Fruit fly (Drosophila melanogaster) whole organism, embryonic: ENCODE measurements around the gene FucTA.

Source experiments
- Abd-B ChIP-seq: fragments of 200-800 bp; sonication (Bioruptor generic); optimal IDR thresholded peaks from 2 replicates; lab custom pipeline; 2018; ENCODE audit warnings: missing biosample characterization, mild to moderate bottlenecking, missing genetic modification characterization, moderate library complexity
- Atf3 ChIP-seq: fragments of 200-800 bp; sonication (Bioruptor generic); optimal IDR thresholded peaks from 3 replicates; lab custom pipeline; 2016; ENCODE audit warnings: missing biosample characterization, missing genetic modification characterization
- BtbVII ChIP-seq: fragments of 200-800 bp; sonication (Bioruptor generic); optimal IDR thresholded peaks from 3 replicates; lab custom pipeline; 2017; ENCODE audit warnings: missing biosample characterization, mild to moderate bottlenecking, missing genetic modification characterization
- CG12155 ChIP-seq: fragments of 200-800 bp; sonication (Bioruptor generic); optimal IDR thresholded peaks from 3 replicates; lab custom pipeline; 2016; ENCODE audit warnings: missing biosample characterization, missing genetic modification characterization
- CG13894 ChIP-seq: fragments of 200-800 bp; sonication (Bioruptor generic); optimal IDR thresholded peaks from 3 replicates; lab custom pipeline; 2018; ENCODE audit warnings: missing biosample characterization, mild to moderate bottlenecking, missing genetic modification characterization, moderate library complexity
- CG15696 ChIP-seq: fragments of 200-800 bp; sonication (Bioruptor generic); optimal IDR thresholded peaks from 2 replicates; lab custom pipeline; 2019; ENCODE audit warnings: missing biosample characterization, mild to moderate bottlenecking, missing genetic modification characterization, moderate library complexity
- CG1603 ChIP-seq: fragments of 200-800 bp; sonication (Bioruptor generic); optimal IDR thresholded peaks from 2 replicates; lab custom pipeline; 2019; ENCODE audit warnings: missing biosample characterization, mild to moderate bottlenecking, missing genetic modification characterization, moderate library complexity
- CG16813 ChIP-seq: fragments of 200-800 bp; sonication (Bioruptor generic); IDR thresholded peaks from 3 replicates; pipeline ENCODE4 v1.3.6; 2022; ENCODE audit warnings: missing biosample characterization, missing genetic modification characterization; ENCODE audit not compliant: partially characterized antibody
- CG17385 ChIP-seq: fragments of 200-800 bp; sonication (Bioruptor generic); optimal IDR thresholded peaks from 3 replicates; lab custom pipeline; 2018; ENCODE audit warnings: missing biosample characterization, mild to moderate bottlenecking, missing genetic modification characterization
- CG18011 ChIP-seq: fragments of 200-800 bp; sonication (Bioruptor generic); optimal IDR thresholded peaks from 2 replicates; lab custom pipeline; 2017; ENCODE audit warnings: missing biosample characterization, missing genetic modification characterization, mild to moderate bottlenecking, moderate library complexity, missing genotype
- CG2199 ChIP-seq: fragments of 200-800 bp; sonication (Bioruptor generic); IDR thresholded peaks from 3 replicates; pipeline ENCODE4 v1.3.6; 2022; ENCODE audit warnings: missing biosample characterization, missing genetic modification characterization
- CG2712 ChIP-seq: fragments of 200-800 bp; optimal IDR thresholded peaks from 3 replicates; lab custom pipeline; 2019; ENCODE audit warnings: missing biosample characterization, mild to moderate bottlenecking, missing genetic modification characterization, moderate library complexity
- CG30431 ChIP-seq: fragments of 200-800 bp; sonication (Bioruptor generic); optimal IDR thresholded peaks from 2 replicates; lab custom pipeline; 2017; ENCODE audit warnings: missing biosample characterization, missing genetic modification characterization
- CG33213 ChIP-seq: fragments of 200-800 bp; sonication (Bioruptor generic); optimal IDR thresholded peaks from 3 replicates; lab custom pipeline; 2016; ENCODE audit warnings: missing biosample characterization, missing genetic modification characterization
- CG4360 ChIP-seq: fragments of 200-800 bp; sonication (Bioruptor generic); IDR thresholded peaks from 2 replicates; pipeline ENCODE4 v1.3.6; 2022; ENCODE audit warnings: missing biosample characterization, missing genetic modification characterization
- CG4707 ChIP-seq: fragments of 200-800 bp; sonication (Bioruptor generic); optimal IDR thresholded peaks from 2 replicates; lab custom pipeline; 2018; ENCODE audit warnings: missing biosample characterization, mild to moderate bottlenecking, missing genetic modification characterization, moderate library complexity
- CG6175 ChIP-seq: fragments of 200-800 bp; sonication (Bioruptor generic); IDR thresholded peaks from 3 replicates; pipeline ENCODE4 v1.3.6; 2022; ENCODE audit warnings: missing biosample characterization, missing genetic modification characterization
- CG6689 ChIP-seq: fragments of 200-800 bp; sonication (Bioruptor generic); IDR thresholded peaks from 2 replicates; pipeline ENCODE4 v1.3.6; 2022; ENCODE audit warnings: missing biosample characterization, missing genetic modification characterization
- CG7372 ChIP-seq: fragments of 200-800 bp; sonication (Bioruptor generic); IDR thresholded peaks from 2 replicates; pipeline ENCODE4 v1.3.6; 2022; ENCODE audit warnings: missing biosample characterization, missing genetic modification characterization
- CG8290 ChIP-seq, 3 experiments: fragments of 200-800 bp; sonication (Bioruptor generic); optimal IDR thresholded peaks; 2 replicates each; lab custom pipeline; 2016 to 2019; ENCODE audit warnings: missing biosample characterization in 3 of 3, missing genetic modification characterization in 3 of 3, mild to moderate bottlenecking in 2 of 3, moderate library complexity in 1 of 3
- Chrac-16 ChIP-seq: fragments of 200-800 bp; sonication (Bioruptor generic); optimal IDR thresholded peaks from 3 replicates; lab custom pipeline; 2016; ENCODE audit warnings: missing biosample characterization, missing genetic modification characterization
- D19A ChIP-seq: fragments of 200-800 bp; optimal IDR thresholded peaks from 3 replicates; lab custom pipeline; 2019; ENCODE audit warnings: missing biosample characterization, mild to moderate bottlenecking, missing genetic modification characterization, moderate library complexity
- D19B ChIP-seq: fragments of 200-800 bp; sonication (Bioruptor generic); optimal IDR thresholded peaks from 2 replicates; lab custom pipeline; 2017; ENCODE audit warnings: missing biosample characterization, mild to moderate bottlenecking, missing genetic modification characterization
- Doc3 ChIP-seq: fragments of 200-800 bp; sonication (Bioruptor generic); IDR thresholded peaks from 3 replicates; pipeline ENCODE4 v1.3.6; 2022; ENCODE audit warnings: missing biosample characterization, missing genetic modification characterization; ENCODE audit not compliant: partially characterized antibody
- Ets65A ChIP-seq: fragments of 200-800 bp; sonication (Bioruptor generic); peaks from one replicate; lab custom pipeline; 2016; ENCODE audit warnings: missing biosample characterization, missing genetic modification characterization
- GATAe ChIP-seq: fragments of 200-800 bp; sonication (Bioruptor generic); conservative IDR thresholded peaks from 2 replicates; pipeline ENCODE4 v1.3.6; 2022; ENCODE audit warnings: missing biosample characterization, missing genetic modification characterization
- HLHmδ ChIP-seq: fragments of 200-800 bp; sonication (Bioruptor generic); optimal IDR thresholded peaks from 2 replicates; lab custom pipeline; 2018; ENCODE audit warnings: missing biosample characterization, mild to moderate bottlenecking, missing genetic modification characterization, moderate library complexity
- Hey ChIP-seq: fragments of 200-800 bp; sonication (Bioruptor generic); optimal IDR thresholded peaks from 3 replicates; lab custom pipeline; 2018; ENCODE audit warnings: missing biosample characterization, mild to moderate bottlenecking, missing genetic modification characterization
- NC2β ChIP-seq: fragments of 200-800 bp; sonication (Bioruptor generic); optimal IDR thresholded peaks from 2 replicates; lab custom pipeline; 2016; ENCODE audit warnings: missing biosample characterization, missing genetic modification characterization
- Rfx ChIP-seq: fragments of 200-800 bp; sonication (Bioruptor generic); IDR thresholded peaks from 2 replicates; pipeline ENCODE4 v1.3.6; 2022; ENCODE audit warnings: missing biosample characterization, missing genetic modification characterization
- Rx ChIP-seq: fragments of 200-800 bp; sonication (Bioruptor generic); IDR thresholded peaks from 2 replicates; pipeline ENCODE4 v1.3.6; 2022; ENCODE audit warnings: missing biosample characterization, missing genetic modification characterization
- Scr ChIP-seq: fragments of 200-800 bp; sonication (Bioruptor generic); IDR thresholded peaks from 2 replicates; pipeline ENCODE4 v1.3.6; 2022; ENCODE audit warnings: missing biosample characterization, missing genetic modification characterization; ENCODE audit not compliant: partially characterized antibody
- Sox102F ChIP-seq: fragments of 200-800 bp; sonication (Bioruptor generic); optimal IDR thresholded peaks from 2 replicates; lab custom pipeline; 2018; ENCODE audit warnings: missing biosample characterization, mild to moderate bottlenecking, missing genetic modification characterization, moderate library complexity
- TFAM ChIP-seq: fragments of 200-800 bp; sonication (Bioruptor generic); optimal IDR thresholded peaks from 2 replicates; lab custom pipeline; 2017; ENCODE audit warnings: missing biosample characterization, missing genetic modification characterization, inconsistent platforms
- ara ChIP-seq: fragments of 200-800 bp; sonication (Bioruptor generic); IDR thresholded peaks from 2 replicates; pipeline ENCODE4 v1.3.6; 2022; ENCODE audit warnings: missing biosample characterization, missing genetic modification characterization
- chif ChIP-seq, 2 experiments: fragments of 200-800 bp; sonication (Bioruptor generic); optimal IDR thresholded peaks; 3 replicates each; lab custom pipeline; 2016; ENCODE audit warnings: missing biosample characterization in 2 of 2, missing genetic modification characterization in 2 of 2
- cwo ChIP-seq: fragments of 200-800 bp; sonication (Bioruptor generic); optimal IDR thresholded peaks from 3 replicates; lab custom pipeline; 2017; ENCODE audit warnings: missing biosample characterization, missing genetic modification characterization, mild to moderate bottlenecking, moderate library complexity, missing genetic modification reagents
- dan ChIP-seq: fragments of 200-800 bp; sonication (Bioruptor generic); IDR thresholded peaks from 2 replicates; pipeline ENCODE4 v1.3.6; 2022; ENCODE audit warnings: missing biosample characterization, missing genetic modification characterization
- emc ChIP-seq: fragments of 200-800 bp; sonication (Bioruptor generic); optimal IDR thresholded peaks from 2 replicates; lab custom pipeline; 2016; ENCODE audit warnings: missing biosample characterization, missing genetic modification characterization
- esg ChIP-seq: fragments of 200-800 bp; sonication (Bioruptor generic); conservative IDR thresholded peaks from 2 replicates; pipeline ENCODE4 v1.3.6; 2022; ENCODE audit warnings: missing biosample characterization, missing genetic modification characterization
- exex ChIP-seq: fragments of 200-800 bp; sonication (Bioruptor generic); optimal IDR thresholded peaks from 4 replicates; lab custom pipeline; 2018; ENCODE audit warnings: missing biosample characterization, mild to moderate bottlenecking, missing genetic modification characterization, moderate library complexity
- ftz-f1 ChIP-seq: fragments of 200-800 bp; sonication (Bioruptor generic); optimal IDR thresholded peaks from 2 replicates; lab custom pipeline; 2016; ENCODE audit warnings: missing biosample characterization, missing genetic modification characterization
- gsb ChIP-seq: fragments of 200-800 bp; sonication (Bioruptor generic); IDR thresholded peaks from 2 replicates; pipeline ENCODE4 v1.3.6; 2022; ENCODE audit warnings: missing biosample characterization, missing genetic modification characterization
- lbe ChIP-seq: fragments of 200-800 bp; sonication (Bioruptor generic); optimal IDR thresholded peaks from 2 replicates; lab custom pipeline; 2016; ENCODE audit warnings: missing biosample characterization, mild to moderate bottlenecking, missing genetic modification characterization
- mam ChIP-seq: fragments of 200-800 bp; sonication (Bioruptor generic); optimal IDR thresholded peaks from 3 replicates; lab custom pipeline; 2016; ENCODE audit warnings: missing biosample characterization, missing genetic modification characterization
- nerfin-1 ChIP-seq: fragments of 200-800 bp; sonication (Bioruptor generic); optimal IDR thresholded peaks from 3 replicates; lab custom pipeline; 2019; ENCODE audit warnings: missing biosample characterization, mild to moderate bottlenecking, missing genetic modification characterization, moderate library complexity
- pita ChIP-seq: fragments of 200-800 bp; sonication (Bioruptor generic); optimal IDR thresholded peaks from 2 replicates; lab custom pipeline; 2017; ENCODE audit warnings: missing biosample characterization, mild to moderate bottlenecking, missing genetic modification characterization
- sisA ChIP-seq: fragments of 200-800 bp; sonication (Bioruptor generic); IDR thresholded peaks from 2 replicates; pipeline ENCODE4 v1.3.6; 2022; ENCODE audit warnings: missing biosample characterization, missing genetic modification characterization
- unpg ChIP-seq: fragments of 200-800 bp; sonication (Bioruptor generic); optimal IDR thresholded peaks from 3 replicates; lab custom pipeline; 2018; ENCODE audit warnings: missing biosample characterization, mild to moderate bottlenecking, missing genetic modification characterization, moderate library complexity

The FucTA gene

dm6 chr3L:15103988-15104848, 42.7 kb upstream of the FucTA start (continued):
- TF ChIP-seq CG2712 (no peak), BtbVII (GFP tag; lab: Kevin White, UChicago) (no peak), pita (GFP tag; lab: Kevin White, UChicago) (no peak), Doc3 (GFP tag; lab: Robert Waterston, UW) (no peak), gsb (GFP tag; lab: Robert Waterston, UW) (no peak), TFAM (GFP tag; lab: Kevin White, UChicago) (no peak), nerfin-1 (no peak), Sox102F (GFP tag; lab: Kevin White, UChicago) (no peak), Scr (GFP tag; lab: Robert Waterston, UW) (no peak), D19A (tag; lab: Kevin White, UChicago) (no peak), Rx (GFP tag; lab: Robert Waterston, UW) (0 out of 2 replicates have a peak, but pooled peaks have one; percentile 3), CG15696 (tag; lab: Kevin White, UChicago) (no peak), Hey (tag; lab: Kevin White, UChicago) (peak; percentile 12), lbe (GFP tag; lab: Kevin White, UChicago) (peak; percentile 8), CG6175 (GFP tag; lab: Robert Waterston, UW) (no peak), D19B (GFP tag; lab: Kevin White, UChicago) (no peak), Rfx (GFP tag; lab: Robert Waterston, UW) (no peak), ftz-f1 (no peak), HLHmδ (GFP tag; lab: Kevin White, UChicago) (no peak), CG30431 (GFP tag; lab: Kevin White, UChicago) (no peak), CG8290 (GFP tag; optimal IDR thresholded peaks at IDR 0.05; lab: Kevin White, UChicago) (no peak), CG8290 (tag; optimal IDR thresholded peaks at IDR 0.05; lab: Kevin White, UChicago) (no peak), CG2199 (GFP tag; lab: Robert Waterston, UW) (no peak), Chrac-16 (no peak), CG16813 (GFP tag; lab: Robert Waterston, UW) (no peak), Atf3 (GFP tag; lab: Kevin White, UChicago) (no peak), CG17385 (peak; percentile 88), sisA (GFP tag; lab: Robert Waterston, UW) (no peak), GATAe (GFP tag; lab: Robert Waterston, UW) (no peak), cwo (GFP tag; lab: Kevin White, UChicago) (peak; percentile 87), CG13894 (tag; lab: Kevin White, UChicago) (no peak), Ets65A (GFP tag; lab: Kevin White, UChicago) (peak; percentile 71), esg (GFP tag; lab: Robert Waterston, UW) (no peak), ara (GFP tag; lab: Robert Waterston, UW) (no peak), dan (GFP tag; lab: Robert Waterston, UW) (no peak), CG12155 (no peak), exex (no peak), chif (GFP tag; optimal IDR thresholded peaks at IDR 0.05; lab: Kevin White, UChicago) (no peak), CG18011 (GFP tag; lab: Kevin White, UChicago) (no peak), CG4707 (GFP tag; lab: Kevin White, UChicago) (no peak), NC2β (no peak), CG4360 (GFP tag; lab: Robert Waterston, UW) (no peak), emc (no peak), CG1603 (no peak), mam (GFP tag; lab: Kevin White, UChicago) (no peak), Abd-B (GFP tag; lab: Kevin White, UChicago) (peak; percentile 55), CG7372 (GFP tag; lab: Robert Waterston, UW) (no peak), CG6689 (GFP tag; lab: Robert Waterston, UW) (no peak), unpg (GFP tag; lab: Kevin White, UChicago) (no peak), CG33213 (GFP tag; lab: Kevin White, UChicago) (no peak)
